Worm (Caenorhabditis elegans) whole organism, mixed stage, embryonic: ENCODE results near the gene T26H5.4.

Experiments
- blmp-1 ChIP-seq: fragments of 150-350 bp; optimal IDR thresholded peaks from 2 replicates; lab custom pipeline; 2014; ENCODE audit warnings: missing biosample characterization, missing genetic modification characterization
- drap-1 ChIP-seq: fragments of 200-800 bp; sonication (Bioruptor generic); optimal IDR thresholded peaks from 3 replicates; lab custom pipeline; 2018; ENCODE audit warnings: mild to moderate bottlenecking, missing genetic modification characterization, missing compliant biosample characterization
- elt-3 ChIP-seq: fragments of 150-350 bp; optimal IDR thresholded peaks from 2 replicates; lab custom pipeline; 2014; ENCODE audit warnings: missing biosample characterization, missing genetic modification characterization
- lin-13 ChIP-seq: fragments of 150-350 bp; optimal IDR thresholded peaks from 2 replicates; lab custom pipeline; 2014; ENCODE audit warnings: missing biosample characterization, missing genetic modification characterization
- lsy-2 ChIP-seq: fragments of 150-350 bp; optimal IDR thresholded peaks from 2 replicates; lab custom pipeline; 2014; ENCODE audit warnings: missing biosample characterization, missing genetic modification characterization
- unc-39 ChIP-seq: fragments of 150-350 bp; optimal IDR thresholded peaks from 2 replicates; lab custom pipeline; 2014; ENCODE audit warnings: missing biosample characterization, missing genetic modification characterization

DNA sequence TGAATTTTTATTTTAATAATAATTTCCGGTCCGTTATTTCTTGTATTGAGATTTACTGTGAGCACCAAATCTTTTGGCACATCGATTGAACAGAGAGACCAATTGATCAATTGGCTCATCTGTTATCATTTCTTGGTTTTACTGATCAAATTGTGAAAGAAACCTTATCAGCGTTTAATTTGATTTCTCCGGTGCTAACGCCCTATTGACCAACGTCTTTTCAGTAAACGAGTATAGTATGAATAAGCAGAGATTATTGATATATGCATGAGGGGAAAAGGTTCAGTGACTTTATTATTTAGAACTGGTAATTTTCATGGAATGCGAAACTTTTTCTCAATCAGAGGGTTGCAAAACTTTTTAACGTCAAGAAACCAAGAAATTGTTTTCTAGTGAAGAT lies 30.6 kb upstream of the T26H5.4 start:
- TF ChIP-seq lsy-2 (tag; lab: Kevin White, UChicago), result no peak
- TF ChIP-seq elt-3 (tag; lab: Kevin White, UChicago), result no peak
- TF ChIP-seq unc-39 (tag; lab: Kevin White, UChicago), result no peak
- TF ChIP-seq lin-13 (tag; lab: Kevin White, UChicago), result no peak
- no peak for TF ChIP-seq blmp-1 (tag; lab: Kevin White, UChicago)
- TF ChIP-seq drap-1, result no peak
